Worm (Caenorhabditis elegans) whole organism, L3 larva: ENCODE results near the gene C29E4.10.

Source experiments
- ceh-82 ChIP-seq: fragments of 150-350 bp; optimal IDR thresholded peaks from 2 replicates; lab custom pipeline; 2014; ENCODE audit warnings: missing biosample characterization, missing genetic modification characterization
- daf-12 ChIP-seq: fragments of 150-350 bp; optimal IDR thresholded peaks from 2 replicates; lab custom pipeline; 2014; ENCODE audit warnings: missing biosample characterization, missing genetic modification reagents, missing genetic modification characterization
- egl-27 ChIP-seq: sonication (generic microtip); optimal IDR thresholded peaks from 4 replicates; lab custom pipeline; 2017; ENCODE audit warnings: missing biosample characterization, missing genetic modification reagents, missing genetic modification characterization
- elt-3 ChIP-seq, 3 experiments: fragments of 150-350 bp in 1 of 3; sonication (generic microtip) in 2 of 3; optimal IDR thresholded peaks; 2 replicates in 2 of 3; 4 replicates in 1 of 3; lab custom pipeline; 2014 to 2017; ENCODE audit warnings: missing biosample characterization in 3 of 3, missing genetic modification characterization in 3 of 3
- nhr-43 ChIP-seq: sonication (generic microtip); optimal IDR thresholded peaks from 2 replicates; lab custom pipeline; 2016; ENCODE audit warnings: mild to moderate bottlenecking, missing genetic modification characterization, missing compliant biosample characterization; ENCODE audit not compliant: poor library complexity, severe bottlenecking
- pqm-1 ChIP-seq: fragments of 150-350 bp; optimal IDR thresholded peaks from 2 replicates; lab custom pipeline; 2017; ENCODE audit warnings: missing biosample characterization, missing genetic modification characterization, inconsistent platforms
- snpc-4 ChIP-seq: fragments of 150-350 bp; optimal IDR thresholded peaks from 2 replicates; lab custom pipeline; 2014; ENCODE audit warnings: missing biosample characterization, missing genetic modification characterization

DNA sequence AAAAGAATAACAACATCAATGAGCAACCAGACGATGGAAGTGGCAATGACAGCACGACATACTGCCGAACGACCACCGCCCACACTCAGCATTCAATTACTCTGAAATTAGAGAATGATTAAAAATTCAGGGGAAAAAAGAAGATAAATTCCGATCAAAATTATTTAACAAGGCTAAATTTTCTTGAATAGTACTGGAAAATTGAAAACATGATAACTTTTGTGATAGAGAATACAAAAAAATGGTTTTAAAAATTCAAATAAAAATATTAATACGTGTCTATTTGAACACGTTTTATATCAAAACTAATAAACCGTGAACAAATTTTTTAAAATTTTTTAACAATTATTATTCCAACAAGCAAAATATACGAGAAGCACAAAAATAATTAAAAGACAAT lies 20.0 kb upstream of the C29E4.10 start, which contains the start of gene gly-3:
- TF ChIP-seq snpc-4 (tag; lab: Kevin White, UChicago) (no peak), elt-3 (tag; optimal IDR thresholded peaks at IDR 0.05; lab: Kevin White, UChicago) (no peak), egl-27 (tag; lab: Kevin White, UChicago) (no peak), daf-12 (no peak), nhr-43 (no peak), ceh-82 (tag; lab: Kevin White, UChicago) (no peak), pqm-1 (tag; lab: Kevin White, UChicago) (no peak)
